Worm (Caenorhabditis elegans) whole organism, L1 larva: ENCODE data around the gene tag-276.

Source experiments
- C34B4.2 ChIP-seq: sonication (generic microtip); optimal IDR thresholded peaks from 2 replicates; lab custom pipeline; 2017; ENCODE audit warnings: mild to moderate bottlenecking, missing genetic modification characterization, missing compliant biosample characterization
- F16B12.6 ChIP-seq: fragments of 150-350 bp; optimal IDR thresholded peaks from 2 replicates; lab custom pipeline; 2014; ENCODE audit warnings: missing biosample characterization, missing genetic modification characterization
- Y116A8C.19 ChIP-seq: sonication (generic microtip); optimal IDR thresholded peaks from 2 replicates; lab custom pipeline; 2016; ENCODE audit warnings: missing compliant biosample characterization, missing genetic modification characterization, borderline replicate concordance
- aha-1 ChIP-seq: fragments of 150-350 bp; optimal IDR thresholded peaks from 2 replicates; lab custom pipeline; 2014; ENCODE audit warnings: missing biosample characterization, missing genetic modification characterization
- aly-2 ChIP-seq: fragments of 150-350 bp; optimal IDR thresholded peaks from 2 replicates; lab custom pipeline; 2014; ENCODE audit warnings: missing biosample characterization, missing genetic modification characterization
- blmp-1 ChIP-seq: fragments of 150-350 bp; optimal IDR thresholded peaks from 2 replicates; lab custom pipeline; 2014; ENCODE audit warnings: missing biosample characterization, missing genetic modification characterization
- ceh-88 ChIP-seq: fragments of 200-800 bp; sonication (Bioruptor generic); IDR thresholded peaks from 2 replicates; pipeline ENCODE4 v1.3.6; 2022; ENCODE audit warnings: missing genetic modification characterization, missing compliant biosample characterization
- ceh-90 ChIP-seq: sonication (generic microtip); optimal IDR thresholded peaks from 2 replicates; lab custom pipeline; 2016; ENCODE audit warnings: missing genetic modification characterization, missing compliant biosample characterization
- dpl-1 ChIP-seq, 3 experiments: fragments of 150-350 bp in 2 of 3; sonication (generic microtip) in 1 of 3; optimal IDR thresholded peaks; 2 replicates each; lab custom pipeline; 2014 to 2017; ENCODE audit warnings: missing biosample characterization in 3 of 3, missing genetic modification characterization in 3 of 3, missing genetic modification reagents in 3 of 3
- dsc-1 ChIP-seq: sonication (generic microtip); optimal IDR thresholded peaks from 2 replicates; lab custom pipeline; 2016; ENCODE audit warnings: mild to moderate bottlenecking, missing genetic modification characterization, missing compliant biosample characterization
- efl-1 ChIP-seq, 4 experiments: fragments of 150-350 bp; optimal IDR thresholded peaks in 3 of 4; peaks in 1 of 4; 1 replicate in 1 of 4; 2 replicates in 3 of 4; lab custom pipeline; 2014; ENCODE audit warnings: missing biosample characterization in 2 of 4, missing genetic modification characterization in 2 of 4, missing genetic modification reagents in 2 of 4
- efl-3 ChIP-seq: fragments of 200-800 bp; sonication (Bioruptor generic); optimal IDR thresholded peaks from 2 replicates; lab custom pipeline; 2018; ENCODE audit warnings: mild to moderate bottlenecking, missing genetic modification characterization, missing compliant biosample characterization
- egl-13 ChIP-seq: sonication (generic microtip); optimal IDR thresholded peaks from 2 replicates; lab custom pipeline; 2016; ENCODE audit warnings: missing genotype, missing genetic modification reagents, missing genetic modification characterization, missing compliant biosample characterization
- fkh-10 ChIP-seq: sonication (generic microtip); optimal IDR thresholded peaks from 2 replicates; lab custom pipeline; 2017; ENCODE audit warnings: missing biosample characterization, missing genetic modification reagents, missing genetic modification characterization
- isw-1 ChIP-seq: fragments of 200-800 bp; sonication (Bioruptor generic); IDR thresholded peaks from 2 replicates; pipeline ENCODE4 v1.3.6; 2022; ENCODE audit warnings: missing genetic modification characterization, missing compliant biosample characterization
- lin-14 ChIP-seq: fragments of 200-800 bp; sonication (Bioruptor generic); optimal IDR thresholded peaks from 2 replicates; lab custom pipeline; 2018; ENCODE audit warnings: mild to moderate bottlenecking, missing genetic modification characterization, moderate library complexity, missing compliant biosample characterization
- mdl-1 ChIP-seq, 2 experiments: fragments of 150-350 bp; optimal IDR thresholded peaks; 2 replicates each; lab custom pipeline; 2014 to 2017; ENCODE audit warnings: missing biosample characterization in 2 of 2, missing genetic modification characterization in 2 of 2, inconsistent platforms in 1 of 2
- mep-1 ChIP-seq: fragments of 150-350 bp; optimal IDR thresholded peaks from 2 replicates; lab custom pipeline; 2014; ENCODE audit warnings: missing biosample characterization, missing genetic modification characterization
- nhr-20 ChIP-seq: sonication (generic microtip); optimal IDR thresholded peaks from 2 replicates; lab custom pipeline; 2016; ENCODE audit warnings: mild to moderate bottlenecking, missing genetic modification characterization, missing compliant biosample characterization
- nhr-28 ChIP-seq: fragments of 150-350 bp; optimal IDR thresholded peaks from 2 replicates; lab custom pipeline; 2014; ENCODE audit warnings: missing biosample characterization, missing genetic modification characterization
- nhr-47 ChIP-seq: sonication (generic microtip); optimal IDR thresholded peaks from 2 replicates; lab custom pipeline; 2016; ENCODE audit warnings: mild to moderate bottlenecking, missing genetic modification characterization, moderate library complexity, missing compliant biosample characterization
- nhr-85 ChIP-seq: sonication (generic microtip); peaks from one replicate; lab custom pipeline; 2016; ENCODE audit warnings: missing genetic modification characterization, inconsistent platforms, missing compliant biosample characterization
- pag-3 ChIP-seq: sonication (generic microtip); optimal IDR thresholded peaks from 2 replicates; lab custom pipeline; 2017; ENCODE audit warnings: missing genetic modification characterization, mild to moderate bottlenecking, missing compliant biosample characterization, antibody characterized with exemption, borderline replicate concordance; ENCODE audit not compliant: insufficient read depth
- pax-3 ChIP-seq: fragments of 200-800 bp; sonication (Bioruptor generic); optimal IDR thresholded peaks from 2 replicates; lab custom pipeline; 2018; ENCODE audit warnings: mild to moderate bottlenecking, missing genetic modification characterization, moderate library complexity, missing compliant biosample characterization
- rnt-1 ChIP-seq: sonication (generic microtip); optimal IDR thresholded peaks from 2 replicates; lab custom pipeline; 2016; ENCODE audit warnings: mild to moderate bottlenecking, missing genetic modification characterization, moderate library complexity, missing compliant biosample characterization
- skn-1 ChIP-seq: fragments of 150-350 bp; optimal IDR thresholded peaks from 2 replicates; lab custom pipeline; 2014; ENCODE audit warnings: missing biosample characterization, missing genetic modification characterization
- snu-23 ChIP-seq: sonication (generic microtip); optimal IDR thresholded peaks from 2 replicates; lab custom pipeline; 2016; ENCODE audit warnings: missing genetic modification characterization, missing compliant biosample characterization
- sptf-1 ChIP-seq: fragments of 150-350 bp; optimal IDR thresholded peaks from 2 replicates; lab custom pipeline; 2014; ENCODE audit warnings: missing biosample characterization, missing genetic modification characterization
- sup-37 ChIP-seq: fragments of 200-800 bp; sonication (Bioruptor generic); optimal IDR thresholded peaks from 2 replicates; lab custom pipeline; 2018; ENCODE audit warnings: mild to moderate bottlenecking, missing genetic modification characterization, missing compliant biosample characterization
- swsn-7 ChIP-seq: sonication (generic microtip); optimal IDR thresholded peaks from 2 replicates; lab custom pipeline; 2016; ENCODE audit warnings: missing genetic modification characterization, missing compliant biosample characterization
- unc-86 ChIP-seq: sonication (generic microtip); optimal IDR thresholded peaks from 2 replicates; lab custom pipeline; 2016; ENCODE audit warnings: missing genetic modification characterization, missing compliant biosample characterization
- zip-4 ChIP-seq: fragments of 200-800 bp; sonication (Bioruptor generic); optimal IDR thresholded peaks from 2 replicates; lab custom pipeline; 2018; ENCODE audit warnings: mild to moderate bottlenecking, missing genetic modification characterization, moderate library complexity, missing compliant biosample characterization

tag-276 gene

DNA sequence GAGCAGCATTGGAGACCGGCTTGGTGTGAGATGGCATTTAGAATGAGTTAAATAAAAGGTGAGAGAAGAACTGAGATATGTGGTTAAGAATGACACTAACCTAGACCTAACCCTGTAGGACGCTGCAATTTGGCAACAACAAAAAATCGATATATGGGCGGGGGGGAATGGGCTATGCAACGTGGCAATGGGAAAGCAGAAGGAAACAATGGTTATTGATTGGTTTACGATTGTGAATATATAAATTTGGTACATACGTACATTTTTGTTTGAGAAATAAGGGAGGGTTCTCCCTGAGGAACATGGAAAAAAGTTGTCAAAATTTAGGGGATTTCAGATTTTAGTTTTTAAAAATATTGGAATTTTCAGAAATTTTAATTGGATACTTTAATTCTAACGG, at the start of gene tag-276:
TSS of gene tag-276 (minus strand) at position 101 of the 400 bp plus-strand sequence.
- TF ChIP-seq blmp-1 (tag; lab: Kevin White, UChicago) (no peak), efl-3 (GFP tag; lab: Kevin White, UChicago) (no peak), pag-3 (no peak)

DNA sequence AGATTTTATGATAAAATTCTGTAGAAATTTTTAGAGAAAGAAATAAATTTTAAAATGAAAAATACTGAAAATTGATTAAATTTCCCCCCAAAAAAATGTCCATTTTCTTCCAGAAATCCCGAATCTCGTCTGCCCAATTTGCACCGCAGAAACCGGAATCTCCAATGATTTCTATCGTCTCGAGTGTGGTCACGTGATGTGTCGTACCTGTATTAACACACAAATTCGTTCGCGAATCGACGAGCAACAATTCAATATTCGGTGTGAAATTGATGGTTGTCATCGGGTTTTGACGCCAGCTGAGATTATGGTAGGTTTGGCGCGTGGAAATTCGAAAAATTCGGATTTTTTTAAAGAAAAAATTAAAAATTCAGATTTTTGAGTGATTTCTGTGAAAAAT, 47.6 kb upstream of the tag-276 start:
- no peak for TF ChIP-seq nhr-28 (tag; lab: Kevin White, UChicago)
- TF ChIP-seq nhr-85 (tag; lab: Kevin White, UChicago): peak; percentile 3
- no peak for TF ChIP-seq mep-1 (tag; lab: Kevin White, UChicago)
- no peak for TF ChIP-seq efl-1 (optimal IDR thresholded peaks at IDR 0.05; lab: Kevin White, UChicago)
- TF ChIP-seq efl-1 (GFP tag; optimal IDR thresholded peaks at IDR 0.05 in 1 of 2; lab: Kevin White, UChicago): peak in 1 of 2 experiments; percentile 55
- no peak for TF ChIP-seq ceh-90 (tag; lab: Kevin White, UChicago)

DNA sequence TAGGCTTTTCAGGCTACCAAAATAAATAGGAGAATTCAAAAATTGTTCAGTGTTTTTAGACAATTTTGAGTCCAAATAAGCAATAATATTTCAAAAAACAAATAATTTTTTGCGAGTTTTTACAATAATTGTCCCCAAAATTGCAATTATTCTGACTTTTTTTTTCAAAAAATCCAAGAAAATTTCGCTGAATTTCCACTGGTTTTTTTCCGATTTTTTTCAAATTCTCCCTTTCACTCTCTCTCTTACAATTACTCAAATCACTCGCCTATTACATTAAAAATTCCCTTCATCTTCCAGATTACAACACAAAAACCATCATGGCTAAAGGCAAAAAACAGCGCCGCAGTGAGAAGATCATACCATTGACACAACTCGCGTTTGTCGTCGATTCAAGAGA, 40.1 kb upstream of the tag-276 start, which contains the start of gene Y57A10A.31:
TSS of gene Y57A10A.31 (plus strand) at position 301 of the 400 bp plus-strand sequence.
- TF ChIP-seq efl-1 (optimal IDR thresholded peaks at IDR 0.05; lab: Kevin White, UChicago) (no peak), efl-1 (GFP tag; optimal IDR thresholded peaks at IDR 0.05 in 1 of 2; lab: Kevin White, UChicago) (peak in 1 of 2 experiments; percentile 41), snu-23 (GFP tag; lab: Kevin White, UChicago) (no peak)

DNA sequence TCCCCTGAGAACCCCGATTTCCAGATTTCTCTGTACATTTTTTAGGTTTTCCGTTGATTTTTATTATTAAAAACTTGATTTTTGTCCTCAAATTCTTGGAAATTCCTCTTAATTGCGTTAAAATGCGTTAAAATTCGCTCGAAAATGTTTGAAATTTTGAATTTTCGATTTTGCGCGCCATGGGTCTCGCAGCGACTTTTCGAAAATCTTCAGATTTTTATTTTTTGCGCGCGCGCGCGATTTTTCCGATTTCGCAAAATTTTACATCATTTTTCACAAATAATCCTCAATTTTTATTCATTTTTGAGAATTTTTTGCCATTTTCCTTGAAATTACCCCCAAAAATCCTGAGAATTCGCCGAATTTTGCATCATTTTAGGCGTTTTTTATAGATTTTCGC, 35.1 kb upstream of the tag-276 start:
- TF ChIP-seq unc-86 (tag; lab: Kevin White, UChicago): no peak
- TF ChIP-seq ceh-88 (GFP tag; lab: Robert Waterston, UW): no peak
- no peak for TF ChIP-seq aly-2 (tag; lab: Kevin White, UChicago)
- no peak for TF ChIP-seq lin-14
- TF ChIP-seq Y116A8C.19 (tag; lab: Kevin White, UChicago): no peak
- peak in 1 of 2 experiments; percentile 59 for TF ChIP-seq efl-1 (optimal IDR thresholded peaks at IDR 0.05; lab: Kevin White, UChicago)
- no peak for TF ChIP-seq efl-1 (GFP tag; optimal IDR thresholded peaks at IDR 0.05 in 1 of 2; lab: Kevin White, UChicago)
- no peak for TF ChIP-seq nhr-47 (tag; lab: Kevin White, UChicago)
- TF ChIP-seq swsn-7 (tag; lab: Kevin White, UChicago): no peak
- peak in 1 of 3 experiments; percentile 20 for TF ChIP-seq dpl-1 (GFP tag; optimal IDR thresholded peaks at IDR 0.05; lab: Kevin White, UChicago)
- no peak for TF ChIP-seq pag-3
- TF ChIP-seq nhr-20 (tag; lab: Kevin White, UChicago): no peak
- TF ChIP-seq dsc-1 (tag; lab: Kevin White, UChicago): no peak
- no peak for TF ChIP-seq rnt-1
- TF ChIP-seq egl-13 (tag; lab: Kevin White, UChicago): no peak
- no peak for TF ChIP-seq fkh-10 (GFP tag; lab: Kevin White, UChicago)
- no peak for TF ChIP-seq F16B12.6 (tag; lab: Kevin White, UChicago)
- TF ChIP-seq zip-4 (GFP tag; lab: Kevin White, UChicago): no peak

DNA sequence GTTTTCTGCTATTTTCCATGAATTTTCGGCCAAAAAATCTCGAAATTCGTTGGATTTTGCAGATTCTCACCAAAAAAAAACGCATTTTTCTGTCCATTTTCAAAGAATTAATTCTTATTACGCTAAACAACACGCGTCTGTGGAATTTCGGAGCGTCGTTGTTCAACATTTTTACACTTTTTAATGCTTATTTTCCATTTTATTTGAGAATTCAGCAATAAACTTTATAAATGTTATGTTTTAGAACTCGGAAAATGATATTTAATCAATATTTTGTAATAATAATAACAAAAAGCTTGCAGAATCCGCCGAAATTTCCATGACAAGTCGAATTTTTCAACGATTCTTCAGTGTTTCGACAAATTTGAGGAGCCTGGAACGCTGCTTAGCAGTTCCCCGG, 31.4 kb upstream of the tag-276 start, which contains the start of gene ife-5:
TSS of gene ife-5 (plus strand) at position 301 of the 400 bp plus-strand sequence.
- TF ChIP-seq C34B4.2 (no peak), sup-37 (GFP tag; lab: Kevin White, UChicago) (no peak), aha-1 (tag; lab: Kevin White, UChicago) (no peak), sptf-1 (tag; lab: Kevin White, UChicago) (no peak), mdl-1 (tag; optimal IDR thresholded peaks at IDR 0.05; lab: Kevin White, UChicago) (no peak), pax-3 (tag; lab: Kevin White, UChicago) (no peak), skn-1 (no peak), isw-1 (GFP tag; lab: Robert Waterston, UW) (no peak), Y116A8C.19 (tag; lab: Kevin White, UChicago) (no peak)
- TF ChIP-seq, all 84 proteins: peak for 0
